Worm (Caenorhabditis elegans) whole organism, L4/young adult: Measurements from ENCODE around the gene D1014.7.

Experiments
- W03F9.2 ChIP-seq: fragments of 150-350 bp; optimal IDR thresholded peaks from 2 replicates; lab custom pipeline; 2014; ENCODE audit warnings: missing biosample characterization, missing genetic modification characterization
- dao-5 ChIP-seq: sonication (generic microtip); optimal IDR thresholded peaks from 2 replicates; lab custom pipeline; 2016; ENCODE audit warnings: missing genotype, missing genetic modification characterization, moderate library complexity, missing compliant biosample characterization

DNA sequence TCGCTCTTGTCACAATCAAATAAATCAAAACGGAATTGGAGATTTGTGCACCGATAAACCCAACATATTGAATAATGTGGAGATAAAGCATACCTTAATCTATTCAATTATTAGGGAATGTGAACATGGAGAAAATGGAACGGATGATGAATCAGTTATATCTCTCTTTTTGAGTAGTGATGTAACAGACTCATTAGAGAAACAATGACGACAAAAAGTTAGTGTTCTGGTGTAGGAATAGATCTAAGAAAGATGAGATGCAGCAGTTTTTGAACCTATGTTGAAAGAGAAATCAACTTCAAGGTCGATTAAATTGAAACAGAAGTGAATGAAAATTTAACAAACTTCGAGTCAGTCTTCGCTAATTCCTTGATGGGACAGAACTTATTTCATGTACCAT, 22.7 kb upstream of the D1014.7 start, which contains the start of gene str-146:
- TF ChIP-seq dao-5 (no peak), W03F9.2 (tag; lab: Kevin White, UChicago) (no peak)
